Worm (Caenorhabditis elegans) whole organism, L3 larva: ENCODE measurements around the gene pals-19.
A peak's percentile ranks its signal among the peaks of the same experiment; 100 is the strongest.

ENCODE experiments used
- R02D3.7 ChIP-seq: fragments of 150-350 bp; optimal IDR thresholded peaks from 2 replicates; lab custom pipeline; 2014; ENCODE audit warnings: missing biosample characterization, missing genetic modification characterization
- ama-1 ChIP-seq: fragments of 150-350 bp; optimal IDR thresholded peaks from 2 replicates; lab custom pipeline; 2018
- ceh-82 ChIP-seq: fragments of 150-350 bp; optimal IDR thresholded peaks from 2 replicates; lab custom pipeline; 2014; ENCODE audit warnings: missing biosample characterization, missing genetic modification characterization
- egl-27 ChIP-seq: sonication (generic microtip); optimal IDR thresholded peaks from 4 replicates; lab custom pipeline; 2017; ENCODE audit warnings: missing biosample characterization, missing genetic modification reagents, missing genetic modification characterization
- elt-3 ChIP-seq, 3 experiments: fragments of 150-350 bp in 1 of 3; sonication (generic microtip) in 2 of 3; optimal IDR thresholded peaks; 2 replicates in 2 of 3; 4 replicates in 1 of 3; lab custom pipeline; 2014 to 2017; ENCODE audit warnings: missing biosample characterization in 3 of 3, missing genetic modification characterization in 3 of 3
- fkh-10 ChIP-seq: sonication (generic microtip); optimal IDR thresholded peaks from 2 replicates; lab custom pipeline; 2017; ENCODE audit warnings: missing biosample characterization, missing genetic modification reagents, missing genetic modification characterization
- fos-1 ChIP-seq: fragments of 150-350 bp; optimal IDR thresholded peaks from 2 replicates; lab custom pipeline; 2014; ENCODE audit warnings: missing biosample characterization, missing genetic modification characterization
- nhr-28 ChIP-seq: fragments of 150-350 bp; optimal IDR thresholded peaks from 2 replicates; lab custom pipeline; 2014; ENCODE audit warnings: missing biosample characterization, missing genetic modification characterization
- pqm-1 ChIP-seq: fragments of 150-350 bp; optimal IDR thresholded peaks from 2 replicates; lab custom pipeline; 2017; ENCODE audit warnings: missing biosample characterization, missing genetic modification characterization, inconsistent platforms
- snpc-4 ChIP-seq: fragments of 150-350 bp; optimal IDR thresholded peaks from 2 replicates; lab custom pipeline; 2014; ENCODE audit warnings: missing biosample characterization, missing genetic modification characterization
- unc-62 ChIP-seq: fragments of 150-350 bp; sonication (generic microtip); optimal IDR thresholded peaks from 4 replicates; lab custom pipeline; 2014; ENCODE audit warnings: missing biosample characterization, missing genetic modification reagents, missing genetic modification characterization
- zag-1 ChIP-seq: fragments of 150-350 bp; optimal IDR thresholded peaks from 2 replicates; lab custom pipeline; 2014; ENCODE audit warnings: missing biosample characterization, missing genetic modification characterization
- ztf-11 ChIP-seq: fragments of 150-350 bp; optimal IDR thresholded peaks from 2 replicates; lab custom pipeline; 2014; ENCODE audit warnings: missing biosample characterization, missing genetic modification characterization
- ztf-4 ChIP-seq: fragments of 150-350 bp; optimal IDR thresholded peaks from 2 replicates; lab custom pipeline; 2014; ENCODE audit warnings: missing biosample characterization, missing genetic modification characterization

DNA sequence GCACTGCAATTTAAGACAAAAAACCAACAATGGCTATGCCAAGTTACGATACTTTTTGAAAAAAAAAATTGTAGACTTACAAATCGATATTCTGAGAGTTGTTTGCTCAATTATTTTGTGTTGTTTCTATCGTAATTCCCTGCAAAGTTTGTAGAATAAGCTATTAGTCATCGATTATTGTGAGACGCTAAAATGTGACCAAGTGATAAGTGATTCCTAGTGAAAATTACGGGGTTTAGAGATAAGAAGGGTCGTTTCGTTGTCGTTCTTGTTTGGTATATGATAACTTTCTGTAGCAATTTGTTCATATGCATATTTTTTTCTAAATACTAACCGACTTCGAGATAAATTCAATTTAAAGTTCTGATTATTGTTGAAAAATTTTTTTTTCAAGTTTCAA lies 3.6 kb upstream of the pals-19 start:
- no peak for TF ChIP-seq ztf-4 (tag; lab: Kevin White, UChicago)
- no peak for TF ChIP-seq fkh-10
- TF ChIP-seq snpc-4 (tag; lab: Kevin White, UChicago), result no peak
- no peak for TF ChIP-seq ceh-82
- no peak for TF ChIP-seq egl-27 (tag; lab: Kevin White, UChicago)
- no peak for TF ChIP-seq elt-3 (tag; optimal IDR thresholded peaks at IDR 0.05; lab: Kevin White, UChicago)
- no peak for TF ChIP-seq unc-62 (GFP tag; lab: Kevin White, UChicago)
- no peak for TF ChIP-seq ama-1 (lab: Kevin White, UChicago)
- no peak for TF ChIP-seq nhr-28 (tag; lab: Kevin White, UChicago)
- no peak for TF ChIP-seq fos-1 (tag; lab: Kevin White, UChicago)
- TF ChIP-seq pqm-1 (tag; lab: Kevin White, UChicago), result peak; percentile 84
- TF ChIP-seq zag-1 (tag; lab: Kevin White, UChicago), result no peak
- no peak for TF ChIP-seq ztf-11 (tag; lab: Kevin White, UChicago)
- TF ChIP-seq R02D3.7 (tag; lab: Kevin White, UChicago), result no peak
